Fruit fly (Drosophila melanogaster) whole organism, prepupa: Measurements from ENCODE around the gene Nt5a.

Experiments used
- Blimp-1 ChIP-seq: fragments of 200-800 bp; sonication (Bioruptor generic); optimal IDR thresholded peaks from 3 replicates; lab custom pipeline; 2017; ENCODE audit warnings: missing biosample characterization, missing genetic modification characterization, mild to moderate bottlenecking, moderate library complexity, missing genetic modification reagents
- CG10631 ChIP-seq: fragments of 200-800 bp; sonication (Bioruptor generic); optimal IDR thresholded peaks from 2 replicates; lab custom pipeline; 2016; ENCODE audit warnings: missing biosample characterization, missing genetic modification characterization
- CG11762 ChIP-seq: fragments of 200-800 bp; sonication (Bioruptor generic); optimal IDR thresholded peaks from 3 replicates; lab custom pipeline; 2016; ENCODE audit warnings: missing biosample characterization, missing genetic modification characterization; ENCODE audit not compliant: insufficient read depth
- CG11902 ChIP-seq: fragments of 200-800 bp; sonication (Bioruptor generic); optimal IDR thresholded peaks from 3 replicates; lab custom pipeline; 2016; ENCODE audit warnings: missing biosample characterization, missing genetic modification characterization
- CG15336 ChIP-seq: fragments of 200-800 bp; sonication (Bioruptor generic); IDR thresholded peaks from 2 replicates; pipeline ENCODE4 v1.3.6; 2022; ENCODE audit warnings: missing biosample characterization, missing genetic modification characterization
- CG16779 ChIP-seq: fragments of 200-800 bp; sonication (Bioruptor generic); optimal IDR thresholded peaks from 3 replicates; lab custom pipeline; 2017; ENCODE audit warnings: missing biosample characterization, mild to moderate bottlenecking, missing genetic modification characterization
- CG3032 ChIP-seq: fragments of 200-800 bp; optimal IDR thresholded peaks from 2 replicates; lab custom pipeline; 2019; ENCODE audit warnings: missing biosample characterization, mild to moderate bottlenecking, missing genetic modification characterization, moderate library complexity
- CG3919 ChIP-seq: fragments of 200-800 bp; sonication (Bioruptor generic); optimal IDR thresholded peaks from 3 replicates; lab custom pipeline; 2016; ENCODE audit warnings: missing biosample characterization, missing genetic modification characterization
- CG6163 ChIP-seq: fragments of 200-800 bp; sonication (Bioruptor generic); IDR thresholded peaks from 3 replicates; pipeline ENCODE4 v1.3.6; 2022; ENCODE audit warnings: missing biosample characterization, missing genetic modification characterization
- CG6276 ChIP-seq: fragments of 200-800 bp; sonication (Bioruptor generic); optimal IDR thresholded peaks from 2 replicates; lab custom pipeline; 2017; ENCODE audit warnings: missing biosample characterization, mild to moderate bottlenecking, missing genetic modification characterization
- CG6792 ChIP-seq: fragments of 200-800 bp; sonication (Bioruptor generic); optimal IDR thresholded peaks from 3 replicates; lab custom pipeline; 2016; ENCODE audit warnings: missing biosample characterization, missing genetic modification characterization
- CG6854 ChIP-seq: fragments of 200-800 bp; sonication (Bioruptor generic); optimal IDR thresholded peaks from 2 replicates; lab custom pipeline; 2017; ENCODE audit warnings: missing biosample characterization, mild to moderate bottlenecking, missing genetic modification characterization
- CG7368 ChIP-seq: fragments of 200-800 bp; sonication (Bioruptor generic); optimal IDR thresholded peaks from 3 replicates; lab custom pipeline; 2016; ENCODE audit warnings: missing biosample characterization, missing genetic modification characterization
- CG8119 ChIP-seq: fragments of 200-800 bp; sonication (Bioruptor generic); IDR thresholded peaks from 3 replicates; pipeline ENCODE4 v1.3.6; 2022; ENCODE audit warnings: missing biosample characterization, missing genetic modification characterization
- CG8319 ChIP-seq: fragments of 200-800 bp; sonication (Bioruptor generic); optimal IDR thresholded peaks from 3 replicates; lab custom pipeline; 2016; ENCODE audit warnings: missing biosample characterization, missing genetic modification characterization
- CG8632 ChIP-seq: fragments of 200-800 bp; sonication (Bioruptor generic); optimal IDR thresholded peaks from 3 replicates; lab custom pipeline; 2016; ENCODE audit warnings: missing biosample characterization, missing genetic modification characterization
- Eip75B ChIP-seq: fragments of 200-800 bp; sonication (Bioruptor generic); optimal IDR thresholded peaks from 3 replicates; lab custom pipeline; 2016; ENCODE audit warnings: missing biosample characterization, missing genetic modification characterization
- Eip78C ChIP-seq: fragments of 200-800 bp; sonication (Bioruptor generic); peaks from one replicate; lab custom pipeline; 2016; ENCODE audit warnings: missing biosample characterization, missing genetic modification characterization
- Eip93F ChIP-seq: fragments of 200-800 bp; sonication (Bioruptor generic); optimal IDR thresholded peaks from 2 replicates; lab custom pipeline; 2016; ENCODE audit warnings: missing biosample characterization, mild to moderate bottlenecking, missing genetic modification characterization
- Ets21C ChIP-seq: fragments of 200-800 bp; sonication (Bioruptor generic); optimal IDR thresholded peaks from 3 replicates; lab custom pipeline; 2016; ENCODE audit warnings: missing biosample characterization, missing genetic modification characterization
- Ets96B ChIP-seq: fragments of 200-800 bp; optimal IDR thresholded peaks from 2 replicates; lab custom pipeline; 2019; ENCODE audit warnings: missing biosample characterization, mild to moderate bottlenecking, missing genetic modification characterization, moderate library complexity
- Gug ChIP-seq: fragments of 200-800 bp; sonication (Bioruptor generic); IDR thresholded peaks from 2 replicates; pipeline ENCODE4 v1.3.6; 2022; ENCODE audit warnings: missing biosample characterization, missing genetic modification characterization
- Hr38 ChIP-seq: sonication (Bioruptor generic); optimal IDR thresholded peaks from 2 replicates; lab custom pipeline; 2016; ENCODE audit warnings: missing biosample characterization, missing genetic modification characterization
- Hr39 ChIP-seq: fragments of 200-800 bp; sonication (Bioruptor generic); optimal IDR thresholded peaks from 2 replicates; lab custom pipeline; 2016; ENCODE audit warnings: missing biosample characterization, missing genetic modification characterization
- Hr4 ChIP-seq: fragments of 200-800 bp; sonication (Bioruptor generic); optimal IDR thresholded peaks from 3 replicates; lab custom pipeline; 2016; ENCODE audit warnings: missing biosample characterization, missing genetic modification characterization
- Lpt ChIP-seq: fragments of 200-800 bp; sonication (Bioruptor generic); optimal IDR thresholded peaks from 3 replicates; lab custom pipeline; 2016; ENCODE audit warnings: missing biosample characterization, missing genetic modification characterization
- Met ChIP-seq: fragments of 200-800 bp; sonication (Bioruptor generic); optimal IDR thresholded peaks from 3 replicates; lab custom pipeline; 2016; ENCODE audit warnings: missing biosample characterization, missing genetic modification characterization
- OdsH ChIP-seq: fragments of 200-800 bp; sonication (Bioruptor generic); optimal IDR thresholded peaks from 3 replicates; lab custom pipeline; 2016; ENCODE audit warnings: missing biosample characterization, missing genetic modification characterization
- Sox102F ChIP-seq: fragments of 200-800 bp; sonication (Bioruptor generic); optimal IDR thresholded peaks from 2 replicates; lab custom pipeline; 2016; ENCODE audit warnings: missing biosample characterization, mild to moderate bottlenecking, missing genetic modification characterization
- Sox14 ChIP-seq: fragments of 200-800 bp; sonication (Bioruptor generic); optimal IDR thresholded peaks from 3 replicates; lab custom pipeline; 2016; ENCODE audit warnings: missing biosample characterization, missing genetic modification characterization
- Sox15 ChIP-seq: fragments of 200-800 bp; sonication (Bioruptor generic); optimal IDR thresholded peaks from 3 replicates; lab custom pipeline; 2016; ENCODE audit warnings: missing biosample characterization, missing genetic modification characterization
- achi ChIP-seq: fragments of 200-800 bp; sonication (Bioruptor generic); optimal IDR thresholded peaks from 3 replicates; lab custom pipeline; 2016; ENCODE audit warnings: missing biosample characterization, missing genetic modification characterization
- cyc ChIP-seq: fragments of 200-800 bp; sonication (Bioruptor generic); optimal IDR thresholded peaks from 3 replicates; lab custom pipeline; 2016; ENCODE audit warnings: missing biosample characterization, missing genetic modification characterization
- dac ChIP-seq: fragments of 200-800 bp; sonication (Bioruptor generic); optimal IDR thresholded peaks from 2 replicates; lab custom pipeline; 2017; ENCODE audit warnings: missing biosample characterization, mild to moderate bottlenecking, missing genetic modification characterization
- dsx ChIP-seq: fragments of 200-800 bp; optimal IDR thresholded peaks from 3 replicates; lab custom pipeline; 2019; ENCODE audit warnings: missing biosample characterization, mild to moderate bottlenecking, missing genetic modification characterization, moderate library complexity; ENCODE audit not compliant: poor library complexity, severe bottlenecking
- eg ChIP-seq: fragments of 200-800 bp; sonication (Bioruptor generic); IDR thresholded peaks from 3 replicates; pipeline ENCODE4 v1.3.6; 2022; ENCODE audit warnings: missing biosample characterization, missing genetic modification characterization
- esn ChIP-seq: fragments of 200-800 bp; sonication (Bioruptor generic); optimal IDR thresholded peaks from 2 replicates; lab custom pipeline; 2016; ENCODE audit warnings: missing biosample characterization, mild to moderate bottlenecking, missing genetic modification characterization, moderate library complexity
- fd59A ChIP-seq: fragments of 200-800 bp; sonication (Bioruptor generic); optimal IDR thresholded peaks from 2 replicates; lab custom pipeline; 2017; ENCODE audit warnings: missing biosample characterization, mild to moderate bottlenecking, missing genetic modification characterization, missing genetic modification reagents
- fkh ChIP-seq: fragments of 200-800 bp; sonication (Bioruptor generic); optimal IDR thresholded peaks from 3 replicates; lab custom pipeline; 2017; ENCODE audit warnings: missing biosample characterization, mild to moderate bottlenecking, missing genetic modification characterization, moderate library complexity
- lz ChIP-seq: fragments of 200-800 bp; sonication (Bioruptor generic); optimal IDR thresholded peaks from 3 replicates; lab custom pipeline; 2016; ENCODE audit warnings: missing biosample characterization, missing genetic modification characterization
- salr ChIP-seq, 2 experiments: fragments of 200-800 bp; sonication (Bioruptor generic); optimal IDR thresholded peaks; 3 replicates each; lab custom pipeline; 2016 to 2018; ENCODE audit warnings: missing biosample characterization in 2 of 2, missing genetic modification characterization in 2 of 2, mild to moderate bottlenecking in 1 of 2
- spab ChIP-seq: fragments of 200-800 bp; sonication (Bioruptor generic); optimal IDR thresholded peaks from 2 replicates; lab custom pipeline; 2017; ENCODE audit warnings: missing biosample characterization, mild to moderate bottlenecking, missing genetic modification characterization, missing genetic modification reagents
- ss ChIP-seq, 2 experiments: fragments of 200-800 bp; sonication (Bioruptor generic); optimal IDR thresholded peaks; 2 replicates in 1 of 2; 3 replicates in 1 of 2; lab custom pipeline; 2017 to 2018; ENCODE audit warnings: mild to moderate bottlenecking in 2 of 2, missing biosample characterization in 2 of 2, missing genetic modification characterization in 2 of 2, moderate library complexity in 1 of 2
- svp ChIP-seq: fragments of 200-800 bp; sonication (Bioruptor generic); peaks from one replicate; lab custom pipeline; 2016; ENCODE audit warnings: missing biosample characterization, missing genetic modification characterization
- topi ChIP-seq: fragments of 200-800 bp; sonication (Bioruptor generic); optimal IDR thresholded peaks from 3 replicates; lab custom pipeline; 2016; ENCODE audit warnings: missing biosample characterization, missing genetic modification characterization
- vri ChIP-seq: fragments of 200-800 bp; sonication (Bioruptor generic); optimal IDR thresholded peaks from 3 replicates; lab custom pipeline; 2016; ENCODE audit warnings: missing biosample characterization, mild to moderate bottlenecking, missing genetic modification characterization

The Nt5a gene

dm6 chr3L:1322706-1323105, 15.5 kb upstream of the Nt5a start, which contains the start of gene CG9184:
CG9184 (minus strand) TSS chr3L:1322806.
- TF ChIP-seq CG3919 (GFP tag; lab: Kevin White, UChicago) (no peak), cyc (no peak), achi (GFP tag; lab: Kevin White, UChicago) (no peak), CG6854 (no peak), CG8319 (GFP tag; lab: Kevin White, UChicago) (no peak), CG3032 (no peak)
- TF ChIP-seq, all 60 proteins: peak for 0

- TF ChIP-seq OdsH (GFP tag; lab: Kevin White, UChicago) (no peak), CG6276 (GFP tag; lab: Kevin White, UChicago) (no peak), Blimp-1 (GFP tag; lab: Kevin White, UChicago) (no peak), Hr38 (GFP tag; lab: Kevin White, UChicago) (no peak), CG8632 (GFP tag; lab: Kevin White, UChicago) (no peak), CG11902 (GFP tag; lab: Kevin White, UChicago) (no peak)
- TF ChIP-seq, all 60 proteins: peak for 0
These were observed 14.9 kb upstream of the Nt5a start for dm6 chr3L:1322159-1322558.

- TF ChIP-seq Sox102F (peak; percentile 63), fkh (GFP tag; lab: Kevin White, UChicago) (no peak), Hr39 (GFP tag; lab: Kevin White, UChicago) (no peak), CG7368 (GFP tag; lab: Kevin White, UChicago) (no peak), CG8119 (GFP tag; lab: Robert Waterston, UW) (no peak; the same call in 2 of the 3 replicates), esn (GFP tag; lab: Kevin White, UChicago) (peak; percentile 28), Met (GFP tag; lab: Kevin White, UChicago) (peak; percentile 21), Eip75B (peak; percentile 9), CG10631 (GFP tag; lab: Kevin White, UChicago) (no peak), CG6854 (peak; percentile 77), Sox15 (no peak), Hr4 (no peak), cyc (no peak), Lpt (no peak), CG11762 (GFP tag; lab: Kevin White, UChicago) (no peak), lz (GFP tag; lab: Kevin White, UChicago) (no peak), eg (GFP tag; lab: Robert Waterston, UW) (peak; percentile 51; the same call in 2 of the 3 replicates), ss (GFP tag; optimal IDR thresholded peaks at IDR 0.05; lab: Kevin White, UChicago) (peak in 1 of 2 experiments; percentile 39), svp (GFP tag; lab: Kevin White, UChicago) (peak; percentile 82), Ets21C (GFP tag; lab: Kevin White, UChicago) (no peak), Gug (GFP tag; lab: Robert Waterston, UW) (no peak), spab (GFP tag; lab: Kevin White, UChicago) (no peak), CG8319 (GFP tag; lab: Kevin White, UChicago) (no peak), Blimp-1 (GFP tag; lab: Kevin White, UChicago) (no peak), dsx (GFP tag; lab: Kevin White, UChicago) (no peak), dac (no peak), CG3919 (GFP tag; lab: Kevin White, UChicago) (no peak), Eip93F (GFP tag; lab: Kevin White, UChicago) (no peak), fd59A (GFP tag; lab: Kevin White, UChicago) (no peak), Ets96B (tag; lab: Kevin White, UChicago) (no peak), CG15336 (0 out of 2 replicates have a peak, but pooled peaks have one; percentile 22), Sox14 (GFP tag; lab: Kevin White, UChicago) (peak; percentile 27), Eip78C (GFP tag; lab: Kevin White, UChicago) (peak; percentile 16), CG6792 (GFP tag; lab: Kevin White, UChicago) (peak; percentile 35), CG3032 (no peak), CG6163 (GFP tag; lab: Robert Waterston, UW) (peak; percentile 71; the same call in 2 of the 3 replicates), vri (peak; percentile 85), CG16779 (tag; lab: Kevin White, UChicago) (peak; percentile 18), topi (peak; percentile 8), salr (GFP tag; optimal IDR thresholded peaks at IDR 0.05; lab: Kevin White, UChicago) (no peak), Hr38 (GFP tag; lab: Kevin White, UChicago) (no peak)
These were observed 13.8 kb upstream of the Nt5a start for dm6 chr3L:1320931-1321556.
